Worm (Caenorhabditis elegans) whole organism, young adult: Measurements from ENCODE around the gene C23H5.11.

Experiments
- B0019.2 ChIP-seq: fragments of 200-800 bp; sonication (Bioruptor generic); conservative IDR thresholded peaks from 2 replicates; pipeline ENCODE4 v1.3.6; 2022; ENCODE audit warnings: missing genetic modification reagents, missing genetic modification characterization, missing compliant biosample characterization
- B0336.3 ChIP-seq: fragments of 200-800 bp; sonication (Bioruptor generic); IDR thresholded peaks from 2 replicates; pipeline ENCODE4 v1.3.6; 2022; ENCODE audit warnings: missing genetic modification characterization, missing compliant biosample characterization
- F22D6.2 ChIP-seq: sonication (generic microtip); optimal IDR thresholded peaks from 2 replicates; lab custom pipeline; 2016; ENCODE audit warnings: mild to moderate bottlenecking, missing genetic modification characterization, missing compliant biosample characterization
- F23B12.7 ChIP-seq: sonication (generic microtip); optimal IDR thresholded peaks from 2 replicates; lab custom pipeline; 2017; ENCODE audit warnings: missing genetic modification characterization, mild to moderate bottlenecking, missing compliant biosample characterization, antibody characterized with exemption, moderate library complexity; ENCODE audit not compliant: insufficient read depth
- F55B11.4 ChIP-seq: sonication (generic microtip); optimal IDR thresholded peaks from 2 replicates; lab custom pipeline; 2016; ENCODE audit warnings: missing compliant biosample characterization, missing genetic modification characterization, borderline replicate concordance; ENCODE audit not compliant: insufficient read depth
- F57A8.1 ChIP-seq: fragments of 200-800 bp; sonication (Bioruptor generic); optimal IDR thresholded peaks from 2 replicates; lab custom pipeline; 2018; ENCODE audit warnings: mild to moderate bottlenecking, missing genetic modification characterization, moderate library complexity, missing compliant biosample characterization
- K11D2.4 ChIP-seq: fragments of 200-800 bp; sonication (Bioruptor generic); IDR thresholded peaks from 2 replicates; pipeline ENCODE4 v1.3.6; 2022; ENCODE audit warnings: missing genetic modification reagents, missing genetic modification characterization, missing compliant biosample characterization
- K12H6.12 ChIP-seq: fragments of 200-800 bp; sonication (Bioruptor generic); optimal IDR thresholded peaks from 2 replicates; lab custom pipeline; 2018; ENCODE audit warnings: mild to moderate bottlenecking, missing genetic modification characterization, missing compliant biosample characterization
- T07F8.4 ChIP-seq: sonication (generic microtip); optimal IDR thresholded peaks from 2 replicates; lab custom pipeline; 2016; ENCODE audit warnings: mild to moderate bottlenecking, missing genetic modification characterization, moderate library complexity, missing compliant biosample characterization
- Y53F4B.3 ChIP-seq: fragments of 200-800 bp; sonication (Bioruptor generic); IDR thresholded peaks from 2 replicates; pipeline ENCODE4 v1.3.6; 2022; ENCODE audit warnings: missing genetic modification reagents, missing genetic modification characterization, missing compliant biosample characterization
- Y53G8AR.9 ChIP-seq: fragments of 200-800 bp; sonication (Bioruptor generic); conservative IDR thresholded peaks from 2 replicates; pipeline ENCODE4 v1.3.6; 2022; ENCODE audit warnings: missing genetic modification reagents, missing genetic modification characterization, missing compliant biosample characterization
- Y56A3A.18 ChIP-seq: fragments of 200-800 bp; sonication (Bioruptor generic); IDR thresholded peaks from 2 replicates; pipeline ENCODE4 v1.3.6; 2022; ENCODE audit warnings: missing genetic modification reagents, missing genetic modification characterization, missing compliant biosample characterization
- Y79H2A.3 ChIP-seq: fragments of 200-800 bp; sonication (Bioruptor generic); conservative IDR thresholded peaks from 2 replicates; pipeline ENCODE4 v1.3.6; 2022; ENCODE audit warnings: missing genetic modification reagents, missing genetic modification characterization, missing compliant biosample characterization
- ZK185.1 ChIP-seq: sonication (generic microtip); optimal IDR thresholded peaks from 2 replicates; lab custom pipeline; 2016; ENCODE audit warnings: mild to moderate bottlenecking, missing genetic modification characterization, missing compliant biosample characterization; ENCODE audit not compliant: poor library complexity, severe bottlenecking
- ama-1 ChIP-seq, 3 experiments: fragments of 150-350 bp in 1 of 3; sonication (generic microtip) in 2 of 3; optimal IDR thresholded peaks; 2 replicates each; lab custom pipeline; 2014 to 2018; ENCODE audit warnings: missing biosample characterization in 2 of 3, missing genetic modification characterization in 2 of 3, missing genetic modification reagents in 2 of 3
- aptf-3 ChIP-seq: fragments of 200-800 bp; sonication (Bioruptor generic); IDR thresholded peaks from 2 replicates; pipeline ENCODE4 v1.3.6; 2022; ENCODE audit warnings: missing genetic modification characterization, missing compliant biosample characterization
- athp-1 ChIP-seq: sonication (generic microtip); optimal IDR thresholded peaks from 2 replicates; lab custom pipeline; 2017; ENCODE audit warnings: mild to moderate bottlenecking, missing genetic modification characterization, missing compliant biosample characterization
- bed-2 ChIP-seq: fragments of 200-800 bp; sonication (Bioruptor generic); IDR thresholded peaks from 2 replicates; pipeline ENCODE4 v1.3.6; 2022; ENCODE audit warnings: missing genetic modification reagents, missing genetic modification characterization, missing compliant biosample characterization
- ccch-3 ChIP-seq: fragments of 200-800 bp; sonication (Bioruptor generic); optimal IDR thresholded peaks from 2 replicates; lab custom pipeline; 2018; ENCODE audit warnings: mild to moderate bottlenecking, missing genetic modification characterization, missing compliant biosample characterization
- ceh-100 ChIP-seq: fragments of 200-800 bp; sonication (Bioruptor generic); IDR thresholded peaks from 2 replicates; pipeline ENCODE4 v1.3.6; 2022; ENCODE audit warnings: missing genetic modification reagents, missing genetic modification characterization, missing compliant biosample characterization
- efl-1 ChIP-seq: fragments of 150-350 bp; optimal IDR thresholded peaks from 2 replicates; lab custom pipeline; 2014; ENCODE audit warnings: missing biosample characterization, missing genetic modification reagents, missing genetic modification characterization
- egl-18 ChIP-seq: fragments of 200-800 bp; sonication (Bioruptor generic); IDR thresholded peaks from 2 replicates; pipeline ENCODE4 v1.3.6; 2022; ENCODE audit warnings: missing genetic modification reagents, missing genetic modification characterization, missing compliant biosample characterization
- egl-44 ChIP-seq: fragments of 200-800 bp; sonication (Bioruptor generic); IDR thresholded peaks from 2 replicates; pipeline ENCODE4 v1.3.6; 2022; ENCODE audit warnings: missing genetic modification reagents, missing genetic modification characterization, missing compliant biosample characterization
- egrh-3 ChIP-seq: fragments of 200-800 bp; sonication (Bioruptor generic); IDR thresholded peaks from 2 replicates; pipeline ENCODE4 v1.3.6; 2022; ENCODE audit warnings: missing genetic modification reagents, missing genetic modification characterization, missing compliant biosample characterization
- ekl-4 ChIP-seq: fragments of 200-800 bp; sonication (Bioruptor generic); IDR thresholded peaks from 2 replicates; pipeline ENCODE4 v1.3.6; 2022; ENCODE audit warnings: missing genetic modification reagents, missing genetic modification characterization, missing compliant biosample characterization
- fkh-3 ChIP-seq: sonication (generic microtip); optimal IDR thresholded peaks from 2 replicates; lab custom pipeline; 2016; ENCODE audit warnings: mild to moderate bottlenecking, missing genetic modification characterization, missing compliant biosample characterization
- hlh-12 ChIP-seq: sonication (generic microtip); optimal IDR thresholded peaks from 2 replicates; lab custom pipeline; 2016; ENCODE audit warnings: missing genetic modification characterization, missing compliant biosample characterization
- hlh-26 ChIP-seq: fragments of 200-800 bp; sonication (Bioruptor generic); conservative IDR thresholded peaks from 2 replicates; pipeline ENCODE4 v1.3.6; 2022; ENCODE audit warnings: missing genetic modification reagents, missing genetic modification characterization, missing compliant biosample characterization
- hmg-20 ChIP-seq: fragments of 200-800 bp; sonication (Bioruptor generic); IDR thresholded peaks from 2 replicates; pipeline ENCODE4 v1.3.6; 2022; ENCODE audit warnings: missing genetic modification reagents, missing genetic modification characterization, missing compliant biosample characterization
- hrde-1 ChIP-seq: sonication (generic microtip); optimal IDR thresholded peaks from 2 replicates; lab custom pipeline; 2016; ENCODE audit warnings: missing genetic modification characterization, mild to moderate bottlenecking, missing compliant biosample characterization, moderate library complexity, missing genotype, missing genetic modification reagents, borderline replicate concordance
- lin-54 ChIP-seq: fragments of 200-800 bp; sonication (Bioruptor generic); optimal IDR thresholded peaks from 2 replicates; lab custom pipeline; 2018; ENCODE audit warnings: mild to moderate bottlenecking, missing genetic modification characterization, missing compliant biosample characterization
- madf-3 ChIP-seq: fragments of 200-800 bp; sonication (Bioruptor generic); IDR thresholded peaks from 2 replicates; pipeline ENCODE4 v1.3.6; 2022; ENCODE audit warnings: missing genetic modification reagents, missing genetic modification characterization, missing compliant biosample characterization
- madf-6 ChIP-seq: fragments of 200-800 bp; sonication (Bioruptor generic); IDR thresholded peaks from 2 replicates; pipeline ENCODE4 v1.3.6; 2022; ENCODE audit warnings: missing genetic modification reagents, missing genetic modification characterization, missing compliant biosample characterization
- madf-8 ChIP-seq: fragments of 200-800 bp; sonication (Bioruptor generic); conservative IDR thresholded peaks from 2 replicates; pipeline ENCODE4 v1.3.6; 2022; ENCODE audit warnings: missing genetic modification reagents, missing genetic modification characterization, missing compliant biosample characterization
- mcd-1 ChIP-seq: fragments of 200-800 bp; sonication (Bioruptor generic); IDR thresholded peaks from 2 replicates; pipeline ENCODE4 v1.3.6; 2022; ENCODE audit warnings: missing genetic modification reagents, missing genetic modification characterization, missing compliant biosample characterization
- mel-28 ChIP-seq: sonication (generic microtip); optimal IDR thresholded peaks from 2 replicates; lab custom pipeline; 2016; ENCODE audit warnings: borderline replicate concordance, mild to moderate bottlenecking, missing genetic modification characterization, missing compliant biosample characterization
- nhr-120 ChIP-seq: fragments of 200-800 bp; sonication (Bioruptor generic); IDR thresholded peaks from 2 replicates; pipeline ENCODE4 v1.3.6; 2022; ENCODE audit warnings: missing genetic modification characterization, missing compliant biosample characterization
- nhr-90 ChIP-seq: sonication (generic microtip); optimal IDR thresholded peaks from 2 replicates; lab custom pipeline; 2016; ENCODE audit warnings: missing genotype, mild to moderate bottlenecking, missing genetic modification characterization, missing compliant biosample characterization
- pbrm-1 ChIP-seq: fragments of 200-800 bp; sonication (Bioruptor generic); IDR thresholded peaks from 2 replicates; pipeline ENCODE4 v1.3.6; 2022; ENCODE audit warnings: missing genetic modification reagents, missing genetic modification characterization, missing compliant biosample characterization
- pha-4 ChIP-seq: fragments of 150-350 bp; sonication (generic microtip); optimal IDR thresholded peaks from 2 replicates; lab custom pipeline; 2014; ENCODE audit warnings: missing biosample characterization, missing genetic modification reagents, missing genetic modification characterization
- rec-8 ChIP-seq, 2 experiments: sonication (generic microtip); optimal IDR thresholded peaks; 2 replicates each; lab custom pipeline; 2016; ENCODE audit warnings: mild to moderate bottlenecking in 2 of 2, missing genetic modification characterization in 2 of 2, missing genetic modification reagents in 2 of 2, missing genotype in 2 of 2, missing biosample characterization in 1 of 2, missing compliant biosample characterization in 1 of 2, moderate library complexity in 1 of 2
- sptf-2 ChIP-seq: fragments of 200-800 bp; sonication (Bioruptor generic); optimal IDR thresholded peaks from 2 replicates; lab custom pipeline; 2018; ENCODE audit warnings: mild to moderate bottlenecking, missing genetic modification characterization, missing compliant biosample characterization
- tbx-9 ChIP-seq: sonication (generic microtip); optimal IDR thresholded peaks from 2 replicates; lab custom pipeline; 2016; ENCODE audit warnings: borderline replicate concordance, missing genetic modification characterization, inconsistent platforms, missing compliant biosample characterization
- zim-3 ChIP-seq: sonication (generic microtip); optimal IDR thresholded peaks from 2 replicates; lab custom pipeline; 2017; ENCODE audit warnings: mild to moderate bottlenecking, missing genetic modification characterization, moderate library complexity, missing compliant biosample characterization
- ztf-22 ChIP-seq: fragments of 200-800 bp; sonication (Bioruptor generic); optimal IDR thresholded peaks from 2 replicates; lab custom pipeline; 2018; ENCODE audit warnings: mild to moderate bottlenecking, missing genetic modification characterization, moderate library complexity, missing compliant biosample characterization
- ztf-25 ChIP-seq: fragments of 200-800 bp; sonication (Bioruptor generic); IDR thresholded peaks from 2 replicates; pipeline ENCODE4 v1.3.6; 2022; ENCODE audit warnings: missing genetic modification reagents, missing genetic modification characterization, missing compliant biosample characterization
- ztf-3 ChIP-seq: fragments of 200-800 bp; sonication (Bioruptor generic); optimal IDR thresholded peaks from 2 replicates; lab custom pipeline; 2018; ENCODE audit warnings: mild to moderate bottlenecking, missing genetic modification characterization, missing compliant biosample characterization

The C23H5.11 gene

DNA sequence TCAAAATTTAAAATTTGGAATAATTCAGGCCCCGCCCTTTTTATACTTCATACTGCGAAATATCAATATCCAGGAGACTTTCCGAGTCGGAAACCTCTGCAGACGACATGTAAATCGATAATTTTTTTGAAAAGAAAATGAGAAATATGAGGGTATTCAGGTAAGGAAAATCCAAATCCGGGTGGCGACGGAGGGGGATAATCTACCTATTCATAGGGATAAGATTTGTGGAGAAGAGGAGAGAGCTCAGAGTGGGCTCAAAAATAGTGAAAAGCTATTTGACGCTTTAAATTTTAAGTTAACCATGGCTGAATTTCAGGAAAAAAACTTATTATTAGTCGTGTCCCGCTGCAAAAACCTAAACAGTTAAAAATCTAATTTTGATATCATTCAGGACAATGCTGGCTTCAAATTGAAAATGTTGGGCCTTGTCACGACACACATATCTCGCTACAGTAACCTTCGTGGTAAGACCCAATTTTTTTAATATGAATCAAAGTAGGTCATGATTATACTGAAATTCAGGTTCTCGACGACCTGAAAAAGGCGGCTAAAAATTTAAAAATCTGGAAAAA lies 11.7 kb upstream of the C23H5.11 start, which contains the start of gene che-6 (continued):
- TF ChIP-seq ama-1 (optimal IDR thresholded peaks at IDR 0.05; lab: Kevin White, UChicago): no peak
- TF ChIP-seq ama-1 (GFP tag; optimal IDR thresholded peaks at IDR 0.05; lab: Kevin White, UChicago): no peak
- TF ChIP-seq K12H6.12 (tag; lab: Kevin White, UChicago): no peak
- TF ChIP-seq Y53G8AR.9 (GFP tag; lab: Robert Waterston, UW): peak; percentile 61; the same call in 1 of the 2 replicates
- no peak for TF ChIP-seq ZK185.1 (tag; lab: Kevin White, UChicago)
- no peak for TF ChIP-seq pbrm-1 (GFP tag; lab: Robert Waterston, UW)
- TF ChIP-seq mcd-1 (GFP tag; lab: Robert Waterston, UW): peak; percentile 43; the same call in 1 of the 2 replicates
- no peak for TF ChIP-seq bed-2
- no peak for TF ChIP-seq mel-28 (tag; lab: Kevin White, UChicago)
- no peak for TF ChIP-seq F55B11.4 (tag; lab: Kevin White, UChicago)
- TF ChIP-seq madf-8 (GFP tag; lab: Robert Waterston, UW): no peak
- no peak for TF ChIP-seq sptf-2
- no peak for TF ChIP-seq fkh-3
- peak; percentile 16 for TF ChIP-seq lin-54 (GFP tag; lab: Kevin White, UChicago)
- no peak for TF ChIP-seq F22D6.2 (tag; lab: Kevin White, UChicago)
- TF ChIP-seq ekl-4 (GFP tag; lab: Robert Waterston, UW): no peak
- no peak for TF ChIP-seq egl-44 (GFP tag; lab: Robert Waterston, UW)
- TF ChIP-seq hmg-20 (GFP tag; lab: Robert Waterston, UW): no peak
- TF ChIP-seq athp-1 (tag; lab: Kevin White, UChicago): no peak
- no peak for TF ChIP-seq K11D2.4 (GFP tag; lab: Robert Waterston, UW)
- no peak for TF ChIP-seq egrh-3 (GFP tag; lab: Robert Waterston, UW)
- TF ChIP-seq F23B12.7 (tag; lab: Kevin White, UChicago): no peak
- no peak for TF ChIP-seq hlh-26
- 0 out of 2 replicates have a peak, but pooled peaks have one; percentile 24 for TF ChIP-seq aptf-3 (GFP tag; lab: Robert Waterston, UW)
- TF ChIP-seq ztf-3 (GFP tag; lab: Kevin White, UChicago): no peak
- TF ChIP-seq ceh-100 (GFP tag; lab: Robert Waterston, UW): no peak
- no peak for TF ChIP-seq tbx-9 (tag; lab: Kevin White, UChicago)
- TF ChIP-seq ccch-3 (GFP tag; lab: Kevin White, UChicago): no peak
- no peak for TF ChIP-seq T07F8.4 (tag; lab: Kevin White, UChicago)
- no peak for TF ChIP-seq efl-1
- no peak for TF ChIP-seq B0019.2 (GFP tag; lab: Robert Waterston, UW)
- TF ChIP-seq egl-18 (GFP tag; lab: Robert Waterston, UW): no peak
- no peak for TF ChIP-seq zim-3 (tag; lab: Kevin White, UChicago)
- no peak for TF ChIP-seq nhr-120
- TF ChIP-seq ztf-22 (GFP tag; lab: Kevin White, UChicago): no peak
- no peak for TF ChIP-seq hlh-12 (tag; lab: Kevin White, UChicago)
- TF ChIP-seq madf-6 (GFP tag; lab: Robert Waterston, UW): 0 out of 2 replicates have a peak, but pooled peaks have one; percentile 20
- no peak for TF ChIP-seq Y53F4B.3 (GFP tag; lab: Robert Waterston, UW)
- 0 out of 2 replicates have a peak, but pooled peaks have one; percentile 76 for TF ChIP-seq Y56A3A.18
- TF ChIP-seq rec-8 (tag; optimal IDR thresholded peaks at IDR 0.05; lab: Kevin White, UChicago): no peak
- no peak for TF ChIP-seq F57A8.1 (GFP tag; lab: Kevin White, UChicago)
- TF ChIP-seq B0336.3 (GFP tag; lab: Robert Waterston, UW): peak; percentile 69
- peak; percentile 62 for TF ChIP-seq nhr-90 (tag; lab: Kevin White, UChicago)
- TF ChIP-seq madf-3: no peak
- no peak for TF ChIP-seq pha-4 (tag; lab: Kevin White, UChicago)
- no peak for TF ChIP-seq Y79H2A.3
- no peak for TF ChIP-seq ztf-25
- no peak for TF ChIP-seq hrde-1 (tag; lab: Kevin White, UChicago)
